Worm (Caenorhabditis elegans): ENCODE results near the gene F22F7.11.

DNA sequence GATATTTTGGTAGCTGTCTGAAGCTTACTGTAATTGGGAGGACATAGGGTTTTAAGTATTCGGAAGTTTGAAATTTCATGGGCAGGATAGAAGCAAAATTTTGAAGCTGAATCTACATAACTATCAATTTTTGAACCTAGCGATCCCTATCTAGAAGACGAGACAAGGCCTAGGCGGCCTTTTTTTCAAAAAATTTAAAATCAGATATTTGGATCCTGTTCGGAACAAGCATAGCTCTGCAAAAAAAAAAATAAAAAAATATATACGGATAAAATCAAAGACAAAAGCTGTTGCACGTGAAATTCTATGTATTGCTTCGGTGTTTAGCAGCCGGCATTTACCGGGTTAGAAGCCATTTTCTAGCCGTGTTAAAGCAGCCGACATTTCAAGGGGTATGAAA lies 24.4 kb upstream of the F22F7.11 start, which contains the start of gene F36F12.2:
- TF ChIP-seq flt-1 (GFP tag; IDR thresholded peaks at IDR 0.05) (no peak), tab-1 (GFP tag; IDR thresholded peaks at IDR 0.05) (no peak), cog-1 (tag; optimal IDR thresholded peaks at IDR 0.05) (no peak), T22C8.4 (GFP tag; IDR thresholded peaks at IDR 0.05) (no peak), ref-1 (GFP tag; conservative IDR thresholded peaks at IDR 0.05) (no peak), ztf-23 (GFP tag; IDR thresholded peaks at IDR 0.05) (no peak), ztf-29 (GFP tag; IDR thresholded peaks at IDR 0.05) (no peak), med-1 (GFP tag; optimal IDR thresholded peaks at IDR 0.05; ENCODE audit: insufficient read depth) (no peak), klf-2 (GFP tag; conservative IDR thresholded peaks at IDR 0.05) (no peak)

Data from whole organism, midembryonic.